Worm (Caenorhabditis elegans) whole organism, L3 larva: ENCODE data around the gene ears-2.

Experiments used
- R02D3.7 ChIP-seq: fragments of 150-350 bp; optimal IDR thresholded peaks from 2 replicates; lab custom pipeline; 2014; ENCODE audit warnings: missing biosample characterization, missing genetic modification characterization
- ZK546.5 ChIP-seq: sonication (generic microtip); optimal IDR thresholded peaks from 2 replicates; lab custom pipeline; 2017; ENCODE audit warnings: missing biosample characterization, missing genetic modification characterization
- aly-2 ChIP-seq: fragments of 150-350 bp; optimal IDR thresholded peaks from 2 replicates; lab custom pipeline; 2014; ENCODE audit warnings: missing biosample characterization, missing genetic modification characterization
- ama-1 ChIP-seq: fragments of 150-350 bp; optimal IDR thresholded peaks from 2 replicates; lab custom pipeline; 2018
- ceh-16 ChIP-seq: sonication (generic microtip); optimal IDR thresholded peaks from 2 replicates; lab custom pipeline; 2017; ENCODE audit warnings: missing biosample characterization, missing genetic modification characterization
- ceh-28 ChIP-seq: fragments of 150-350 bp; optimal IDR thresholded peaks from 2 replicates; lab custom pipeline; 2014; ENCODE audit warnings: missing biosample characterization, missing genetic modification reagents, missing genetic modification characterization
- ceh-82 ChIP-seq: fragments of 150-350 bp; optimal IDR thresholded peaks from 2 replicates; lab custom pipeline; 2014; ENCODE audit warnings: missing biosample characterization, missing genetic modification characterization
- ceh-9 ChIP-seq: sonication (generic microtip); optimal IDR thresholded peaks from 2 replicates; lab custom pipeline; 2018; ENCODE audit warnings: missing biosample characterization, missing genetic modification characterization
- daf-12 ChIP-seq: fragments of 150-350 bp; optimal IDR thresholded peaks from 2 replicates; lab custom pipeline; 2014; ENCODE audit warnings: missing biosample characterization, missing genetic modification reagents, missing genetic modification characterization
- egl-27 ChIP-seq: sonication (generic microtip); optimal IDR thresholded peaks from 4 replicates; lab custom pipeline; 2017; ENCODE audit warnings: missing biosample characterization, missing genetic modification reagents, missing genetic modification characterization
- egl-5 ChIP-seq: fragments of 150-350 bp; optimal IDR thresholded peaks from 2 replicates; lab custom pipeline; 2017; ENCODE audit warnings: missing biosample characterization, missing genetic modification reagents, missing genetic modification characterization, inconsistent platforms
- elt-1 ChIP-seq: fragments of 150-350 bp; optimal IDR thresholded peaks from 2 replicates; lab custom pipeline; 2014; ENCODE audit warnings: missing biosample characterization, missing genetic modification characterization
- elt-2 ChIP-seq: sonication (generic microtip); optimal IDR thresholded peaks from 2 replicates; lab custom pipeline; 2016; ENCODE audit warnings: missing genetic modification reagents, mild to moderate bottlenecking, missing genetic modification characterization, missing compliant biosample characterization
- elt-3 ChIP-seq, 3 experiments: fragments of 150-350 bp in 1 of 3; sonication (generic microtip) in 2 of 3; optimal IDR thresholded peaks; 2 replicates in 2 of 3; 4 replicates in 1 of 3; lab custom pipeline; 2014 to 2017; ENCODE audit warnings: missing biosample characterization in 3 of 3, missing genetic modification characterization in 3 of 3
- eor-1 ChIP-seq, 2 experiments: fragments of 150-350 bp; optimal IDR thresholded peaks; 2 replicates each; lab custom pipeline; 2014 to 2018; ENCODE audit warnings: missing biosample characterization in 2 of 2, missing genetic modification characterization in 2 of 2
- fkh-10 ChIP-seq: sonication (generic microtip); optimal IDR thresholded peaks from 2 replicates; lab custom pipeline; 2017; ENCODE audit warnings: missing biosample characterization, missing genetic modification reagents, missing genetic modification characterization
- fkh-2 ChIP-seq: fragments of 150-350 bp; optimal IDR thresholded peaks from 2 replicates; lab custom pipeline; 2014; ENCODE audit warnings: missing biosample characterization, missing genetic modification reagents, missing genetic modification characterization
- fos-1 ChIP-seq: fragments of 150-350 bp; optimal IDR thresholded peaks from 2 replicates; lab custom pipeline; 2014; ENCODE audit warnings: missing biosample characterization, missing genetic modification characterization
- hmg-11 ChIP-seq: sonication (generic microtip); optimal IDR thresholded peaks from 2 replicates; lab custom pipeline; 2016; ENCODE audit warnings: missing genetic modification characterization, missing compliant biosample characterization
- jun-1 ChIP-seq: fragments of 150-350 bp; optimal IDR thresholded peaks from 2 replicates; lab custom pipeline; 2014; ENCODE audit warnings: missing biosample characterization, missing genetic modification reagents, missing genetic modification characterization
- lin-15B ChIP-seq: fragments of 150-350 bp; optimal IDR thresholded peaks from 2 replicates; lab custom pipeline; 2014; ENCODE audit warnings: missing biosample characterization, missing genetic modification characterization
- lin-39 ChIP-seq: fragments of 150-350 bp; optimal IDR thresholded peaks from 2 replicates; lab custom pipeline; 2018; ENCODE audit warnings: missing biosample characterization, missing genetic modification reagents, missing genetic modification characterization
- lsy-12 ChIP-seq: sonication (generic microtip); optimal IDR thresholded peaks from 2 replicates; lab custom pipeline; 2016; ENCODE audit warnings: mild to moderate bottlenecking, missing genetic modification characterization, missing compliant biosample characterization
- mdl-1 ChIP-seq: fragments of 150-350 bp; optimal IDR thresholded peaks from 2 replicates; lab custom pipeline; 2014; ENCODE audit warnings: missing biosample characterization, missing genetic modification characterization
- mml-1 ChIP-seq: fragments of 150-350 bp; sonication (generic microtip); optimal IDR thresholded peaks from 3 replicates; lab custom pipeline; 2014; ENCODE audit warnings: missing biosample characterization, missing genetic modification characterization
- nfya-1 ChIP-seq: sonication (generic microtip); optimal IDR thresholded peaks from 2 replicates; lab custom pipeline; 2017; ENCODE audit warnings: missing genetic modification characterization, mild to moderate bottlenecking, missing compliant biosample characterization, antibody characterized with exemption, moderate library complexity; ENCODE audit not compliant: insufficient read depth
- nhr-11 ChIP-seq: fragments of 150-350 bp; optimal IDR thresholded peaks from 2 replicates; lab custom pipeline; 2014; ENCODE audit warnings: missing biosample characterization, missing genetic modification characterization
- nhr-12 ChIP-seq: fragments of 150-350 bp; optimal IDR thresholded peaks from 2 replicates; lab custom pipeline; 2014; ENCODE audit warnings: missing biosample characterization, missing genetic modification characterization
- nhr-23 ChIP-seq: fragments of 150-350 bp; optimal IDR thresholded peaks from 2 replicates; lab custom pipeline; 2014; ENCODE audit warnings: missing biosample characterization, missing genetic modification reagents, missing genetic modification characterization
- nhr-237 ChIP-seq: fragments of 150-350 bp; optimal IDR thresholded peaks from 2 replicates; lab custom pipeline; 2014; ENCODE audit warnings: missing biosample characterization, missing genetic modification characterization
- nhr-25 ChIP-seq: sonication (generic microtip); optimal IDR thresholded peaks from 2 replicates; lab custom pipeline; 2017; ENCODE audit warnings: missing biosample characterization, missing genetic modification characterization
- nhr-28 ChIP-seq: fragments of 150-350 bp; optimal IDR thresholded peaks from 2 replicates; lab custom pipeline; 2014; ENCODE audit warnings: missing biosample characterization, missing genetic modification characterization
- nhr-43 ChIP-seq: sonication (generic microtip); optimal IDR thresholded peaks from 2 replicates; lab custom pipeline; 2016; ENCODE audit warnings: mild to moderate bottlenecking, missing genetic modification characterization, missing compliant biosample characterization; ENCODE audit not compliant: poor library complexity, severe bottlenecking
- nhr-67 ChIP-seq: fragments of 150-350 bp; optimal IDR thresholded peaks from 2 replicates; lab custom pipeline; 2014; ENCODE audit warnings: missing biosample characterization, missing genetic modification characterization
- nhr-76 ChIP-seq: fragments of 150-350 bp; sonication (generic microtip); optimal IDR thresholded peaks from 5 replicates; lab custom pipeline; 2014; ENCODE audit warnings: missing biosample characterization, missing genetic modification characterization
- nhr-77 ChIP-seq: fragments of 150-350 bp; optimal IDR thresholded peaks from 2 replicates; lab custom pipeline; 2014; ENCODE audit warnings: missing biosample characterization, missing genetic modification characterization
- pha-4 ChIP-seq: fragments of 150-350 bp; optimal IDR thresholded peaks from 2 replicates; lab custom pipeline; 2014; ENCODE audit warnings: missing biosample characterization, missing genetic modification reagents, missing genetic modification characterization
- pqm-1 ChIP-seq: fragments of 150-350 bp; optimal IDR thresholded peaks from 2 replicates; lab custom pipeline; 2017; ENCODE audit warnings: missing biosample characterization, missing genetic modification characterization, inconsistent platforms
- sea-2 ChIP-seq: fragments of 150-350 bp; sonication (generic microtip); optimal IDR thresholded peaks from 4 replicates; lab custom pipeline; 2014; ENCODE audit warnings: missing biosample characterization, missing genetic modification reagents, missing genetic modification characterization
- skn-1 ChIP-seq: fragments of 150-350 bp; optimal IDR thresholded peaks from 2 replicates; lab custom pipeline; 2014; ENCODE audit warnings: missing biosample characterization, missing genetic modification characterization
- snpc-4 ChIP-seq: fragments of 150-350 bp; optimal IDR thresholded peaks from 2 replicates; lab custom pipeline; 2014; ENCODE audit warnings: missing biosample characterization, missing genetic modification characterization
- tbx-2 ChIP-seq: sonication (generic microtip); optimal IDR thresholded peaks from 2 replicates; lab custom pipeline; 2016; ENCODE audit warnings: mild to moderate bottlenecking, missing genetic modification characterization, missing compliant biosample characterization
- unc-39 ChIP-seq: sonication (generic microtip); optimal IDR thresholded peaks from 4 replicates; lab custom pipeline; 2017; ENCODE audit warnings: missing biosample characterization, missing genetic modification characterization
- unc-62 ChIP-seq: fragments of 150-350 bp; sonication (generic microtip); optimal IDR thresholded peaks from 4 replicates; lab custom pipeline; 2014; ENCODE audit warnings: missing biosample characterization, missing genetic modification reagents, missing genetic modification characterization
- zag-1 ChIP-seq: fragments of 150-350 bp; optimal IDR thresholded peaks from 2 replicates; lab custom pipeline; 2014; ENCODE audit warnings: missing biosample characterization, missing genetic modification characterization
- ztf-11 ChIP-seq: fragments of 150-350 bp; optimal IDR thresholded peaks from 2 replicates; lab custom pipeline; 2014; ENCODE audit warnings: missing biosample characterization, missing genetic modification characterization
- ztf-4 ChIP-seq: fragments of 150-350 bp; optimal IDR thresholded peaks from 2 replicates; lab custom pipeline; 2014; ENCODE audit warnings: missing biosample characterization, missing genetic modification characterization

Gene ears-2

DNA sequence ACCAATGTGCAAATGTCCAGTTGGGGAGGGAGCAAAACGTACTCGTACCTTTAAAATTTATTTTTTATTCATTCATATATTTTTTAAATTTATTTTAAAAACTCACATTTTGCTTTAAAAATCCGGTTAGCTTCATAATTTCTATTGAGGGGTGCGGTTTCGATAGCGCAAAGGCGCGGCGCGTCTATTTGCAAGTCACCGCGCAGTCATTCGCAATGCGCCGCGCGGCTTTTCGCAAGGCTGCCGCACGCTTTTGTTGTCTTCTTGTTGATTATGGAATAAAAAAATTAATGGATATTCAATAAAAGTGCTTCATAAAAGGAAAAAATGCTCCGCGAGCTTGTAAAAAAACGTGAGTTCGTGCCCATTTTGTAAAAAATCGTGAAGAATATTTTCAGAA lies at the start of gene ears-2, which contains the start of gene uncp-18:
TSS of gene ears-2 (minus strand) at position 190 of the 400 bp plus-strand sequence.
TSS of gene uncp-18 (plus strand) at position 282 of the 400 bp plus-strand sequence.
- no peak for TF ChIP-seq eor-1 (tag; optimal IDR thresholded peaks at IDR 0.05; lab: Kevin White, UChicago)
- TF ChIP-seq unc-62 = no peak
- TF ChIP-seq nhr-28 = no peak
- TF ChIP-seq lin-15B (tag; lab: Kevin White, UChicago) = peak; percentile 79
- TF ChIP-seq daf-12 (tag; lab: Kevin White, UChicago) = no peak
- TF ChIP-seq unc-39 (tag; lab: Kevin White, UChicago) = no peak
- TF ChIP-seq pha-4 = peak; percentile 89
- no peak for TF ChIP-seq mml-1 (tag; lab: Kevin White, UChicago)
- peak; percentile 92 for TF ChIP-seq nhr-23 (tag; lab: Kevin White, UChicago)
- peak; percentile 48 for TF ChIP-seq nhr-77 (tag; lab: Kevin White, UChicago)
- peak; percentile 42 for TF ChIP-seq nhr-67 (tag; lab: Kevin White, UChicago)
- peak; percentile 27 for TF ChIP-seq ama-1 (lab: Kevin White, UChicago)
- TF ChIP-seq egl-27 (tag; lab: Kevin White, UChicago) = no peak
- TF ChIP-seq lin-39 (tag; lab: Kevin White, UChicago) = peak; percentile 88
- TF ChIP-seq ceh-9 (tag; lab: Kevin White, UChicago) = no peak
- peak; percentile 96 for TF ChIP-seq hmg-11 (tag; lab: Kevin White, UChicago)
- no peak for TF ChIP-seq mdl-1
- TF ChIP-seq fkh-10 (GFP tag; lab: Kevin White, UChicago) = peak; percentile 50
- TF ChIP-seq fkh-2 (tag; lab: Kevin White, UChicago) = no peak
- peak; percentile 76 for TF ChIP-seq egl-5
- TF ChIP-seq elt-2 (tag; lab: Kevin White, UChicago) = peak; percentile 73
- TF ChIP-seq aly-2 (tag; lab: Kevin White, UChicago) = no peak
- no peak for TF ChIP-seq ZK546.5 (tag; lab: Kevin White, UChicago)
- TF ChIP-seq jun-1 (tag; lab: Kevin White, UChicago) = peak; percentile 70
- TF ChIP-seq pqm-1 (tag; lab: Kevin White, UChicago) = peak; percentile 4
- peak; percentile 77 for TF ChIP-seq snpc-4 (tag; lab: Kevin White, UChicago)
- peak; percentile 77 for TF ChIP-seq skn-1 (tag; lab: Kevin White, UChicago)
- no peak for TF ChIP-seq sea-2 (GFP tag; lab: Kevin White, UChicago)
- TF ChIP-seq ceh-16 = no peak
- no peak for TF ChIP-seq fos-1 (tag; lab: Kevin White, UChicago)
- peak; percentile 72 for TF ChIP-seq nhr-25 (tag; lab: Kevin White, UChicago)
- TF ChIP-seq lsy-12 (tag; lab: Kevin White, UChicago) = peak; percentile 86
- peak; percentile 97 for TF ChIP-seq nhr-43 (tag; lab: Kevin White, UChicago)
- peak; percentile 86 for TF ChIP-seq ceh-28 (tag; lab: Kevin White, UChicago)
- peak; percentile 80 for TF ChIP-seq nfya-1 (tag; lab: Kevin White, UChicago)
- TF ChIP-seq ztf-11 (tag; lab: Kevin White, UChicago) = no peak
- TF ChIP-seq nhr-76 = peak; percentile 32
- peak; percentile 83 for TF ChIP-seq tbx-2 (tag; lab: Kevin White, UChicago)
- peak; percentile 34 for TF ChIP-seq elt-1 (tag; lab: Kevin White, UChicago)
- no peak for TF ChIP-seq elt-3 (tag; optimal IDR thresholded peaks at IDR 0.05; lab: Kevin White, UChicago)
- TF ChIP-seq nhr-237 (tag; lab: Kevin White, UChicago) = no peak
- peak; percentile 88 for TF ChIP-seq ceh-82 (tag; lab: Kevin White, UChicago)
- TF ChIP-seq R02D3.7 (tag; lab: Kevin White, UChicago) = peak; percentile 91
- no peak for TF ChIP-seq ztf-4 (tag; lab: Kevin White, UChicago)
- no peak for TF ChIP-seq nhr-11 (tag; lab: Kevin White, UChicago)
- TF ChIP-seq zag-1 = peak; percentile 48
- no peak for TF ChIP-seq nhr-12 (tag; lab: Kevin White, UChicago)
- TF ChIP-seq, all 47 proteins: peak for 26
